Worm (Caenorhabditis elegans) whole organism, young adult: ENCODE measurements around the gene hpo-39.

Experiments
- B0019.2 ChIP-seq: fragments of 200-800 bp; sonication (Bioruptor generic); conservative IDR thresholded peaks from 2 replicates; pipeline ENCODE4 v1.3.6; 2022; ENCODE audit warnings: missing genetic modification reagents, missing genetic modification characterization, missing compliant biosample characterization
- B0035.1 ChIP-seq: sonication (generic microtip); optimal IDR thresholded peaks from 2 replicates; lab custom pipeline; 2016; ENCODE audit warnings: missing genetic modification characterization, mild to moderate bottlenecking, missing compliant biosample characterization, missing genotype, missing genetic modification reagents
- F10E7.11 ChIP-seq: sonication (generic microtip); optimal IDR thresholded peaks from 2 replicates; lab custom pipeline; 2017; ENCODE audit warnings: mild to moderate bottlenecking, missing genetic modification characterization, moderate library complexity, missing compliant biosample characterization
- F22D6.2 ChIP-seq: sonication (generic microtip); optimal IDR thresholded peaks from 2 replicates; lab custom pipeline; 2016; ENCODE audit warnings: mild to moderate bottlenecking, missing genetic modification characterization, missing compliant biosample characterization
- F33H1.4 ChIP-seq: fragments of 200-800 bp; sonication (Bioruptor generic); IDR thresholded peaks from 2 replicates; pipeline ENCODE4 v1.3.6; 2022; ENCODE audit warnings: missing genetic modification reagents, missing genetic modification characterization, missing compliant biosample characterization
- F39B2.1 ChIP-seq: fragments of 200-800 bp; sonication (Bioruptor generic); IDR thresholded peaks from 2 replicates; pipeline ENCODE4 v1.3.6; 2022; ENCODE audit warnings: missing genetic modification reagents, missing genetic modification characterization, missing compliant biosample characterization
- F49E8.2 ChIP-seq: sonication (generic microtip); optimal IDR thresholded peaks from 3 replicates; lab custom pipeline; 2017; ENCODE audit warnings: missing genetic modification characterization, mild to moderate bottlenecking, missing compliant biosample characterization, antibody characterized with exemption, moderate library complexity; ENCODE audit not compliant: insufficient read depth
- F57A8.1 ChIP-seq: fragments of 200-800 bp; sonication (Bioruptor generic); optimal IDR thresholded peaks from 2 replicates; lab custom pipeline; 2018; ENCODE audit warnings: mild to moderate bottlenecking, missing genetic modification characterization, moderate library complexity, missing compliant biosample characterization
- T26A5.8 ChIP-seq: sonication (generic microtip); optimal IDR thresholded peaks from 2 replicates; lab custom pipeline; 2016; ENCODE audit warnings: missing genetic modification characterization, missing compliant biosample characterization
- Y53F4B.3 ChIP-seq: fragments of 200-800 bp; sonication (Bioruptor generic); IDR thresholded peaks from 2 replicates; pipeline ENCODE4 v1.3.6; 2022; ENCODE audit warnings: missing genetic modification reagents, missing genetic modification characterization, missing compliant biosample characterization
- Y56A3A.18 ChIP-seq: fragments of 200-800 bp; sonication (Bioruptor generic); IDR thresholded peaks from 2 replicates; pipeline ENCODE4 v1.3.6; 2022; ENCODE audit warnings: missing genetic modification reagents, missing genetic modification characterization, missing compliant biosample characterization
- akir-1 ChIP-seq: fragments of 200-800 bp; sonication (Bioruptor generic); optimal IDR thresholded peaks from 2 replicates; lab custom pipeline; 2018; ENCODE audit warnings: mild to moderate bottlenecking, missing genetic modification characterization, moderate library complexity, missing compliant biosample characterization
- atf-7 ChIP-seq: sonication (generic microtip); optimal IDR thresholded peaks from 2 replicates; lab custom pipeline; 2017; ENCODE audit warnings: mild to moderate bottlenecking, missing genetic modification characterization, missing compliant biosample characterization
- attf-5 ChIP-seq: fragments of 200-800 bp; sonication (Bioruptor generic); optimal IDR thresholded peaks from 2 replicates; lab custom pipeline; 2018; ENCODE audit warnings: mild to moderate bottlenecking, missing genetic modification characterization, missing compliant biosample characterization
- ccch-3 ChIP-seq: fragments of 200-800 bp; sonication (Bioruptor generic); optimal IDR thresholded peaks from 2 replicates; lab custom pipeline; 2018; ENCODE audit warnings: mild to moderate bottlenecking, missing genetic modification characterization, missing compliant biosample characterization
- cebp-1 ChIP-seq, 2 experiments: fragments of 200-800 bp in 1 of 2; sonication (Bioruptor generic) in 1 of 2; sonication (generic microtip) in 1 of 2; IDR thresholded peaks in 1 of 2; optimal IDR thresholded peaks in 1 of 2; 2 replicates each; pipeline versions ENCODE4 v1.3.6 to Lab custom; 2017 to 2022; ENCODE audit warnings: missing compliant biosample characterization in 2 of 2, missing genetic modification characterization in 2 of 2, mild to moderate bottlenecking in 1 of 2, missing genetic modification reagents in 1 of 2, moderate library complexity in 1 of 2
- ceh-40 ChIP-seq: fragments of 200-800 bp; sonication (Bioruptor generic); IDR thresholded peaks from 2 replicates; pipeline ENCODE4 v1.3.6; 2022; ENCODE audit warnings: missing genetic modification characterization, missing compliant biosample characterization
- ekl-4 ChIP-seq: fragments of 200-800 bp; sonication (Bioruptor generic); IDR thresholded peaks from 2 replicates; pipeline ENCODE4 v1.3.6; 2022; ENCODE audit warnings: missing genetic modification reagents, missing genetic modification characterization, missing compliant biosample characterization
- gei-17 ChIP-seq: fragments of 200-800 bp; sonication (Bioruptor generic); optimal IDR thresholded peaks from 2 replicates; lab custom pipeline; 2018; ENCODE audit warnings: mild to moderate bottlenecking, missing genetic modification characterization, missing compliant biosample characterization
- hlh-26 ChIP-seq: fragments of 200-800 bp; sonication (Bioruptor generic); conservative IDR thresholded peaks from 2 replicates; pipeline ENCODE4 v1.3.6; 2022; ENCODE audit warnings: missing genetic modification reagents, missing genetic modification characterization, missing compliant biosample characterization
- hmg-1.2 ChIP-seq: fragments of 200-800 bp; sonication (Bioruptor generic); IDR thresholded peaks from 2 replicates; pipeline ENCODE4 v1.3.6; 2022; ENCODE audit warnings: missing genetic modification reagents, missing genetic modification characterization, missing compliant biosample characterization
- hmg-20 ChIP-seq: fragments of 200-800 bp; sonication (Bioruptor generic); IDR thresholded peaks from 2 replicates; pipeline ENCODE4 v1.3.6; 2022; ENCODE audit warnings: missing genetic modification reagents, missing genetic modification characterization, missing compliant biosample characterization
- lir-1 ChIP-seq: fragments of 200-800 bp; sonication (Bioruptor generic); conservative IDR thresholded peaks from 2 replicates; pipeline ENCODE4 v1.3.6; 2022; ENCODE audit warnings: missing genetic modification reagents, missing genetic modification characterization, missing compliant biosample characterization
- madf-10 ChIP-seq: sonication (generic microtip); optimal IDR thresholded peaks from 2 replicates; lab custom pipeline; 2016; ENCODE audit warnings: mild to moderate bottlenecking, missing genetic modification characterization, missing compliant biosample characterization
- mes-4 ChIP-seq: sonication (generic microtip); optimal IDR thresholded peaks from 2 replicates; lab custom pipeline; 2016; ENCODE audit warnings: missing genotype, missing genetic modification characterization, missing compliant biosample characterization
- nfya-2 ChIP-seq: fragments of 200-800 bp; sonication (Bioruptor generic); IDR thresholded peaks from 2 replicates; pipeline ENCODE4 v1.3.6; 2022; ENCODE audit warnings: missing genetic modification reagents, missing genetic modification characterization, missing compliant biosample characterization
- nfyb-1 ChIP-seq: fragments of 200-800 bp; sonication (Bioruptor generic); IDR thresholded peaks from 2 replicates; pipeline ENCODE4 v1.3.6; 2022; ENCODE audit warnings: missing genetic modification reagents, missing genetic modification characterization, missing compliant biosample characterization
- nhr-90 ChIP-seq: sonication (generic microtip); optimal IDR thresholded peaks from 2 replicates; lab custom pipeline; 2016; ENCODE audit warnings: missing genotype, mild to moderate bottlenecking, missing genetic modification characterization, missing compliant biosample characterization
- pbrm-1 ChIP-seq: fragments of 200-800 bp; sonication (Bioruptor generic); IDR thresholded peaks from 2 replicates; pipeline ENCODE4 v1.3.6; 2022; ENCODE audit warnings: missing genetic modification reagents, missing genetic modification characterization, missing compliant biosample characterization
- rcor-1 ChIP-seq: fragments of 200-800 bp; sonication (Bioruptor generic); IDR thresholded peaks from 2 replicates; pipeline ENCODE4 v1.3.6; 2022; ENCODE audit warnings: missing genetic modification reagents, missing genetic modification characterization, missing compliant biosample characterization
- sea-2 ChIP-seq: fragments of 200-800 bp; sonication (Bioruptor generic); IDR thresholded peaks from 2 replicates; pipeline ENCODE4 v1.3.6; 2022; ENCODE audit warnings: missing genetic modification characterization, missing compliant biosample characterization
- unc-130 ChIP-seq: sonication (generic microtip); optimal IDR thresholded peaks from 2 replicates; lab custom pipeline; 2016; ENCODE audit warnings: missing genetic modification reagents, missing genetic modification characterization, missing compliant biosample characterization
- zfh-2 ChIP-seq: fragments of 200-800 bp; sonication (Bioruptor generic); conservative IDR thresholded peaks from 2 replicates; pipeline ENCODE4 v1.3.6; 2022; ENCODE audit warnings: missing genetic modification reagents, missing genetic modification characterization, missing compliant biosample characterization
- zim-3 ChIP-seq: sonication (generic microtip); optimal IDR thresholded peaks from 2 replicates; lab custom pipeline; 2017; ENCODE audit warnings: mild to moderate bottlenecking, missing genetic modification characterization, moderate library complexity, missing compliant biosample characterization
- ztf-28 ChIP-seq: fragments of 200-800 bp; sonication (Bioruptor generic); IDR thresholded peaks from 2 replicates; pipeline ENCODE4 v1.3.6; 2022; ENCODE audit warnings: missing genetic modification reagents, missing genetic modification characterization, missing compliant biosample characterization
- ztf-3 ChIP-seq: fragments of 200-800 bp; sonication (Bioruptor generic); optimal IDR thresholded peaks from 2 replicates; lab custom pipeline; 2018; ENCODE audit warnings: mild to moderate bottlenecking, missing genetic modification characterization, missing compliant biosample characterization

The hpo-39 gene

DNA sequence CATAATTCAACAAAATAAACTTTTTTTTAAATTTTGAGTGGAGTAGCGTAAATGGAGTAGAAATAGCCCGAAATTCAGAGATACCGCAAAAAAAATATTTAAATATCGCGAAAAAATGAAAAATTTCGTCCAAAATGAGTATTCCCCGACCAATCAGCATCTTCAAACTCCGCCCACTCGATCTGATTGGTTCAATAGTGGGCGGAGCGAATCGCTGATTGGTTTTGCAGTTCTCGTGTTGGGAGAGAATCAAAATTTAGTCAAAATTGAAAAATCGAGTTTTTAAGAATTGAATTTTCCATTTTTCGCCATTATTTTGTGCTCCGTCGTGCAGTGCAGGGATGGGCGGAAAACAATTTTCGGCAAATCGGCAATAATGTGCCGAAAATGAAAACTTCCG is 1.7 kb upstream of the hpo-39 start:
- TF ChIP-seq cebp-1 (GFP tag; IDR thresholded peaks at IDR 0.05; lab: Robert Waterston, UW), result no peak
- no peak for TF ChIP-seq cebp-1 (tag; optimal IDR thresholded peaks at IDR 0.05; lab: Kevin White, UChicago)
- no peak for TF ChIP-seq atf-7 (tag; lab: Kevin White, UChicago)
- no peak for TF ChIP-seq F10E7.11
- no peak for TF ChIP-seq rcor-1
- TF ChIP-seq Y53F4B.3, result no peak
- no peak for TF ChIP-seq nhr-90
- no peak for TF ChIP-seq ccch-3 (GFP tag; lab: Kevin White, UChicago)
- TF ChIP-seq T26A5.8 (tag; lab: Kevin White, UChicago), result no peak
- TF ChIP-seq F49E8.2 (tag; lab: Kevin White, UChicago), result no peak
- TF ChIP-seq F22D6.2 (tag; lab: Kevin White, UChicago), result no peak
- TF ChIP-seq hmg-20 (GFP tag; lab: Robert Waterston, UW), result no peak
- TF ChIP-seq nfya-2, result no peak
- no peak for TF ChIP-seq madf-10 (tag; lab: Kevin White, UChicago)
- no peak for TF ChIP-seq gei-17
- no peak for TF ChIP-seq attf-5
- no peak for TF ChIP-seq mes-4 (tag; lab: Kevin White, UChicago)
- TF ChIP-seq ztf-3 (GFP tag; lab: Kevin White, UChicago), result no peak

DNA sequence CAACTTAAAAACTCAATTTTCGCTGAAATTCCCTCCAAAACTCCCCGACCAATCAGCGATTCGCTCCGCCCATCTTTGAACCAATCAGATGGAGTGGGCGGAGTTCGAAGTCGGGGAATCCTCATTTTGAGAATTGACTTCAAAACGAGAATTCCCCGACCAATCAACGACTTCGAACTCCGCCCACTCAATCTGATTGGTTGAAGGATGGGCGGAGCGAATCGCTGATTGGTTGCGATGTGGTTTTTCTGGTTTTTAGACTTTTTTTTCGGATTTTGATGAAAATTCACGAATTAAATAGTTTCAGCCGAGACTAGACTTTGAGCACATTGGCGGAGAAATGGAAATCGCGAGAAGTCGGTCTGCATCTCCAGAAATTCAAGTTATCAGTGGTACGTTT is 1.7 kb downstream of the hpo-39 start:
- TF ChIP-seq nfyb-1 (GFP tag; lab: Robert Waterston, UW), result peak; percentile 72
- TF ChIP-seq hlh-26 (GFP tag; lab: Robert Waterston, UW), result no peak
- TF ChIP-seq ztf-3 (GFP tag; lab: Kevin White, UChicago), result no peak
- TF ChIP-seq, all 124 proteins: peak for 1

DNA sequence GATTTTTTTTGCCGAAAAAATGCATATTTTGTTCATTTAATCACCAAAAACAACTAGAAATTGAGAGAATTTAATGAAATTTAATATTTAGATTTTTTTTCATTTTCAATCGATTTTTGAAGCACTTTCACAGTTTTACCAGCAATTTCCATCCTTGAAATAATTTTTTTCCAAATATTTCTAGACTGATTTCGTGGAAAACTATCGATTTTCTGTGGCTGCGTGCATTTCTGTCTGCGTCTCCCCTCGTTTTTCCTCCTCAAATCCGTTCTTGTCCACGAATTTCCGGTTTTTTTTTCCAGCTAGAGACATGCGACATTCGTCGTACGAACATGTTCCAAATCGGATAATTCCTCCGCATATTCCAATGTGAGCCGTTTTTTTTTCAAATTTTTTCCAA is 2.9 kb downstream of the hpo-39 start, which contains the start of gene Y61A9LA.3:
Gene Y61A9LA.3, plus strand, starts transcription at position 301 of the 400 bp plus-strand sequence.
- no peak for TF ChIP-seq lir-1
- TF ChIP-seq zim-3, result no peak
- TF ChIP-seq zfh-2 (GFP tag; lab: Robert Waterston, UW), result no peak
- no peak for TF ChIP-seq pbrm-1 (GFP tag; lab: Robert Waterston, UW)
- no peak for TF ChIP-seq F57A8.1
- no peak for TF ChIP-seq unc-130 (GFP tag; lab: Kevin White, UChicago)
- TF ChIP-seq ceh-40 (GFP tag; lab: Robert Waterston, UW), result no peak
- no peak for TF ChIP-seq ekl-4 (GFP tag; lab: Robert Waterston, UW)
- TF ChIP-seq F39B2.1, result no peak
- no peak for TF ChIP-seq ztf-28 (GFP tag; lab: Robert Waterston, UW)
- TF ChIP-seq F33H1.4 (GFP tag; lab: Robert Waterston, UW), result no peak
- TF ChIP-seq B0019.2 (GFP tag; lab: Robert Waterston, UW), result no peak
- no peak for TF ChIP-seq sea-2 (GFP tag; lab: Robert Waterston, UW)
- TF ChIP-seq, all 124 proteins: peak for 0

DNA sequence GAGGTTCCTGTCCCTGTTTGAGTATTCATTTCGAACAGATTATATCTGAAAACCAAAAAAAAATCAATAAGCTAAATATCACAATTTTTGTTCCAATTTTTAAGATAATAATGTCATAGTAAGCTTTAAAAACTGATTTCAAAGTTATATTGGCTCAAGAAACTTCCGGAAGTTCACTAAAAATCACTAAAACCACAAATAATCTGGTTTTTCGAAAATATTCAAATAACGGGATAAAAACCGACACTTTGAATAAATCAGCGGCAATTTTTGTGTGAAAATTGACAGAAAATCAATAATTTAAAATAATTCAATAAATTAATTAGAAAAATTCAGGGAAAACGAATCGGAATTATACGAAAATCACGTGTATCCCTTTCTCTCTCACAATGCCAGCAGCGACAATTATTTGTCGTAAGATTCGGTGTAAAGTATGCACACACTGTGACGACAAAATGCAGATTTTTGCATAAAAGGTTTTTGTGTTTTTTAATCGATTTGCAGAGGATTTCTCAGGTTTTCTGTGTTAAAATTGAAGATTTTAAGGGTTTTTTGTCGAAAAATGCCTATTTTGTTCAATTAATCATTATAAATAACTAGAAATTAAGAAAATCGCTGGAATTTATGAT is 3.6 kb downstream of the hpo-39 start, which contains the start of gene sut-2:
Gene sut-2, minus strand, starts transcription at position 51 of the 629 bp plus-strand sequence.
- TF ChIP-seq B0019.2 (GFP tag; lab: Robert Waterston, UW) (no peak), F22D6.2 (tag; lab: Kevin White, UChicago) (no peak), ccch-3 (GFP tag; lab: Kevin White, UChicago) (no peak), hmg-1.2 (no peak), Y56A3A.18 (GFP tag; lab: Robert Waterston, UW) (no peak), akir-1 (no peak), B0035.1 (tag; lab: Kevin White, UChicago) (no peak), zim-3 (no peak)
